Worm (Caenorhabditis elegans) whole organism, mixed stage, embryonic: Measurements from ENCODE around the gene srt-64.

Experiments
- M03D4.4 ChIP-seq: sonication (generic microtip); optimal IDR thresholded peaks from 2 replicates; lab custom pipeline; 2017; ENCODE audit warnings: mild to moderate bottlenecking, missing genetic modification characterization, missing compliant biosample characterization
- bed-3 ChIP-seq: fragments of 200-800 bp; sonication (Bioruptor generic); optimal IDR thresholded peaks from 3 replicates; lab custom pipeline; 2018; ENCODE audit warnings: mild to moderate bottlenecking, missing genetic modification characterization, moderate library complexity, missing compliant biosample characterization
- blmp-1 ChIP-seq: fragments of 150-350 bp; optimal IDR thresholded peaks from 2 replicates; lab custom pipeline; 2014; ENCODE audit warnings: missing biosample characterization, missing genetic modification characterization
- ceh-39 ChIP-seq: fragments of 150-350 bp; optimal IDR thresholded peaks from 2 replicates; lab custom pipeline; 2014; ENCODE audit warnings: missing biosample characterization, missing genetic modification characterization
- ceh-43 ChIP-seq: fragments of 200-800 bp; sonication (Bioruptor generic); optimal IDR thresholded peaks from 2 replicates; lab custom pipeline; 2018; ENCODE audit warnings: mild to moderate bottlenecking, missing genetic modification characterization, moderate library complexity, missing compliant biosample characterization
- ceh-83 ChIP-seq: fragments of 200-800 bp; sonication (Bioruptor generic); optimal IDR thresholded peaks from 2 replicates; lab custom pipeline; 2018; ENCODE audit warnings: mild to moderate bottlenecking, missing genetic modification characterization, missing compliant biosample characterization
- ces-1 ChIP-seq: fragments of 150-350 bp; optimal IDR thresholded peaks from 2 replicates; lab custom pipeline; 2014; ENCODE audit warnings: missing biosample characterization, missing genetic modification reagents, missing genetic modification characterization
- cnd-1 ChIP-seq: fragments of 200-800 bp; sonication (Bioruptor generic); optimal IDR thresholded peaks from 2 replicates; lab custom pipeline; 2018; ENCODE audit warnings: mild to moderate bottlenecking, missing genetic modification characterization, missing compliant biosample characterization
- drap-1 ChIP-seq: fragments of 200-800 bp; sonication (Bioruptor generic); optimal IDR thresholded peaks from 3 replicates; lab custom pipeline; 2018; ENCODE audit warnings: mild to moderate bottlenecking, missing genetic modification characterization, missing compliant biosample characterization
- elt-1 ChIP-seq: sonication (generic microtip); optimal IDR thresholded peaks from 2 replicates; lab custom pipeline; 2017; ENCODE audit warnings: missing genetic modification characterization, mild to moderate bottlenecking, missing compliant biosample characterization, antibody characterized with exemption, moderate library complexity, borderline replicate concordance; ENCODE audit not compliant: insufficient read depth
- elt-3 ChIP-seq: fragments of 150-350 bp; optimal IDR thresholded peaks from 2 replicates; lab custom pipeline; 2014; ENCODE audit warnings: missing biosample characterization, missing genetic modification characterization
- flh-1 ChIP-seq: fragments of 200-800 bp; sonication (Bioruptor generic); optimal IDR thresholded peaks from 2 replicates; lab custom pipeline; 2018; ENCODE audit warnings: mild to moderate bottlenecking, missing genetic modification characterization, moderate library complexity, missing compliant biosample characterization
- ham-2 ChIP-seq: fragments of 200-800 bp; sonication (Bioruptor generic); optimal IDR thresholded peaks from 2 replicates; lab custom pipeline; 2018; ENCODE audit warnings: mild to moderate bottlenecking, missing genetic modification characterization, missing compliant biosample characterization
- hlh-1 ChIP-seq: fragments of 150-350 bp; optimal IDR thresholded peaks from 2 replicates; lab custom pipeline; 2014; ENCODE audit warnings: missing biosample characterization, missing genetic modification reagents, missing genetic modification characterization
- lin-13 ChIP-seq: fragments of 150-350 bp; optimal IDR thresholded peaks from 2 replicates; lab custom pipeline; 2014; ENCODE audit warnings: missing biosample characterization, missing genetic modification characterization
- lin-32 ChIP-seq: fragments of 200-800 bp; sonication (Bioruptor generic); optimal IDR thresholded peaks from 2 replicates; lab custom pipeline; 2018; ENCODE audit warnings: mild to moderate bottlenecking, missing genetic modification characterization, missing compliant biosample characterization
- lsy-2 ChIP-seq: fragments of 150-350 bp; optimal IDR thresholded peaks from 2 replicates; lab custom pipeline; 2014; ENCODE audit warnings: missing biosample characterization, missing genetic modification characterization
- mab-5 ChIP-seq: fragments of 150-350 bp; optimal IDR thresholded peaks from 2 replicates; lab custom pipeline; 2014; ENCODE audit warnings: missing biosample characterization, missing genetic modification characterization
- mep-1 ChIP-seq: fragments of 150-350 bp; optimal IDR thresholded peaks from 2 replicates; lab custom pipeline; 2017; ENCODE audit warnings: missing biosample characterization, missing genetic modification reagents, missing genetic modification characterization, inconsistent platforms
- mls-2 ChIP-seq: sonication (generic microtip); optimal IDR thresholded peaks from 2 replicates; lab custom pipeline; 2016; ENCODE audit warnings: mild to moderate bottlenecking, missing genetic modification characterization, moderate library complexity, missing compliant biosample characterization
- nhr-76 ChIP-seq: sonication (generic microtip); optimal IDR thresholded peaks from 2 replicates; lab custom pipeline; 2017; ENCODE audit warnings: missing biosample characterization, missing genetic modification characterization
- pha-4 ChIP-seq: fragments of 150-350 bp; optimal IDR thresholded peaks from 2 replicates; lab custom pipeline; 2018; ENCODE audit warnings: missing biosample characterization, missing genetic modification reagents, missing genetic modification characterization
- sem-2 ChIP-seq: fragments of 200-800 bp; sonication (Bioruptor generic); optimal IDR thresholded peaks from 2 replicates; lab custom pipeline; 2018; ENCODE audit warnings: mild to moderate bottlenecking, missing genetic modification characterization, missing compliant biosample characterization
- snpc-4 ChIP-seq: fragments of 150-350 bp; optimal IDR thresholded peaks from 2 replicates; lab custom pipeline; 2014; ENCODE audit warnings: missing biosample characterization, missing genetic modification characterization
- tbx-8 ChIP-seq: fragments of 200-800 bp; sonication (Bioruptor generic); optimal IDR thresholded peaks from 2 replicates; lab custom pipeline; 2018; ENCODE audit warnings: mild to moderate bottlenecking, missing genetic modification characterization, moderate library complexity, missing compliant biosample characterization
- unc-120 ChIP-seq: sonication (generic microtip); optimal IDR thresholded peaks from 2 replicates; lab custom pipeline; 2017; ENCODE audit warnings: missing genetic modification characterization, missing compliant biosample characterization; ENCODE audit not compliant: poor library complexity, severe bottlenecking
- unc-39 ChIP-seq: fragments of 150-350 bp; optimal IDR thresholded peaks from 2 replicates; lab custom pipeline; 2014; ENCODE audit warnings: missing biosample characterization, missing genetic modification characterization
- unc-62 ChIP-seq: fragments of 150-350 bp; optimal IDR thresholded peaks from 2 replicates; lab custom pipeline; 2014; ENCODE audit warnings: missing biosample characterization, missing genetic modification reagents, missing genetic modification characterization
- zip-8 ChIP-seq: fragments of 150-350 bp; optimal IDR thresholded peaks from 2 replicates; lab custom pipeline; 2014; ENCODE audit warnings: missing biosample characterization, missing genetic modification characterization
- ztf-11 ChIP-seq: fragments of 150-350 bp; optimal IDR thresholded peaks from 2 replicates; lab custom pipeline; 2014; ENCODE audit warnings: missing biosample characterization, missing genetic modification characterization

The srt-64 gene

ce11 chrV:5137919-5138318, 31.6 kb downstream of the srt-64 start, which contains the start of gene F14F9.3:
TSS of gene F14F9.3 (plus strand) at chrV:5138219.
- no peak for TF ChIP-seq ztf-11 (tag; lab: Kevin White, UChicago)
- no peak for TF ChIP-seq mep-1 (tag; lab: Kevin White, UChicago)
- TF ChIP-seq sem-2 (GFP tag; lab: Kevin White, UChicago) = no peak
- no peak for TF ChIP-seq unc-120
- no peak for TF ChIP-seq unc-39 (tag; lab: Kevin White, UChicago)
- no peak for TF ChIP-seq lsy-2
- no peak for TF ChIP-seq lin-32 (GFP tag; lab: Kevin White, UChicago)
- TF ChIP-seq pha-4 (tag; lab: Kevin White, UChicago) = no peak
- TF ChIP-seq ceh-83 (GFP tag; lab: Kevin White, UChicago) = no peak
- TF ChIP-seq drap-1 (GFP tag; lab: Kevin White, UChicago) = no peak
- TF ChIP-seq ham-2 (GFP tag; lab: Kevin White, UChicago) = no peak

ce11 chrV:5132441-5132840, 37.0 kb downstream of the srt-64 start, which contains the start of gene F14F9.4:
TSS of gene F14F9.4 (plus strand) at chrV:5132741.
- no peak for TF ChIP-seq lsy-2
- TF ChIP-seq sem-2 (GFP tag; lab: Kevin White, UChicago) = no peak
- no peak for TF ChIP-seq flh-1 (GFP tag; lab: Kevin White, UChicago)
- no peak for TF ChIP-seq ham-2 (GFP tag; lab: Kevin White, UChicago)

ce11 chrV:5131380-5131779, 38.1 kb downstream of the srt-64 start:
- no peak for TF ChIP-seq unc-62 (GFP tag; lab: Kevin White, UChicago)
- TF ChIP-seq ceh-43 (GFP tag; lab: Kevin White, UChicago) = no peak

- TF ChIP-seq hlh-1 (no peak), sem-2 (GFP tag; lab: Kevin White, UChicago) (no peak), cnd-1 (tag; lab: Kevin White, UChicago) (no peak), unc-120 (no peak), ceh-39 (tag; lab: Kevin White, UChicago) (no peak), unc-62 (GFP tag; lab: Kevin White, UChicago) (no peak), snpc-4 (no peak), blmp-1 (tag; lab: Kevin White, UChicago) (no peak), lsy-2 (no peak), elt-3 (tag; lab: Kevin White, UChicago) (no peak)
- TF ChIP-seq, all 35 proteins: peak for 0
Observed at ce11 chrV:5130018-5130417, 39.5 kb downstream of the srt-64 start, which contains the start of gene F14F9.8. TSS of gene F14F9.8 (plus strand) at chrV:5130318.

- no peak for TF ChIP-seq unc-62 (GFP tag; lab: Kevin White, UChicago)
- TF ChIP-seq pha-4 (tag; lab: Kevin White, UChicago) = no peak
- TF ChIP-seq cnd-1 (tag; lab: Kevin White, UChicago) = no peak
- TF ChIP-seq mls-2 (tag; lab: Kevin White, UChicago) = no peak
- no peak for TF ChIP-seq elt-1 (tag; lab: Kevin White, UChicago)
Observed at ce11 chrV:5126793-5127192, 42.7 kb downstream of the srt-64 start, which contains the start of gene F14F9.5. TSS of gene F14F9.5 (plus strand) at chrV:5127093.

- TF ChIP-seq M03D4.4 (tag; lab: Kevin White, UChicago) = no peak
- TF ChIP-seq elt-3 (tag; lab: Kevin White, UChicago) = no peak
- no peak for TF ChIP-seq pha-4 (tag; lab: Kevin White, UChicago)
- no peak for TF ChIP-seq tbx-8
- TF ChIP-seq sem-2 (GFP tag; lab: Kevin White, UChicago) = no peak
- no peak for TF ChIP-seq cnd-1 (tag; lab: Kevin White, UChicago)
- TF ChIP-seq lin-32 (GFP tag; lab: Kevin White, UChicago) = no peak
- TF ChIP-seq mab-5 (tag; lab: Kevin White, UChicago) = no peak
- no peak for TF ChIP-seq nhr-76
- no peak for TF ChIP-seq zip-8 (tag; lab: Kevin White, UChicago)
- TF ChIP-seq ztf-11 (tag; lab: Kevin White, UChicago) = no peak
- no peak for TF ChIP-seq lin-13
- TF ChIP-seq hlh-1 = no peak
- TF ChIP-seq blmp-1 (tag; lab: Kevin White, UChicago) = no peak
- no peak for TF ChIP-seq elt-1 (tag; lab: Kevin White, UChicago)
- TF ChIP-seq bed-3 (GFP tag; lab: Kevin White, UChicago) = no peak
- TF ChIP-seq ces-1 (GFP tag; lab: Kevin White, UChicago) = no peak
- no peak for TF ChIP-seq ceh-39 (tag; lab: Kevin White, UChicago)
- no peak for TF ChIP-seq unc-62 (GFP tag; lab: Kevin White, UChicago)
Observed at ce11 chrV:5119679-5120078, 49.8 kb downstream of the srt-64 start, which contains the start of gene sid-1. TSS of gene sid-1 (plus strand) at chrV:5119970.
